Fruit fly (Drosophila melanogaster): ENCODE results near the gene RpL26.
A peak's percentile ranks its signal among the peaks of the same experiment; 100 is the strongest.

Gene RpL26

dm6 chr3L:18890283-18891175 is 8.1 kb upstream of the RpL26 start, which contains the start of gene CG3961 (continued):
- peak; percentile 95 for TF ChIP-seq CG12219 (GFP tag; optimal IDR thresholded peaks at IDR 0.05)
- peak; percentile 89 for TF ChIP-seq seq (GFP tag; IDR thresholded peaks at IDR 0.05)
- peak in 1 of 3 experiments; percentile 99 for TF ChIP-seq Stat92E (GFP tag; optimal IDR thresholded peaks at IDR 0.05)
- TF ChIP-seq CG15073 (GFP tag; optimal IDR thresholded peaks at IDR 0.05): peak; percentile 77
- TF ChIP-seq CG11247 (GFP tag; IDR thresholded peaks at IDR 0.05): peak; percentile 65
- 0 out of 3 replicates have a peak, but pooled peaks have one; percentile 21 for TF ChIP-seq CG6791 (GFP tag; IDR thresholded peaks at IDR 0.05; ENCODE audit: partially characterized antibody)
- peak; percentile 91 for TF ChIP-seq Usf (GFP tag; optimal IDR thresholded peaks at IDR 0.05)
- TF ChIP-seq CG14860 (GFP tag; IDR thresholded peaks at IDR 0.05; ENCODE audit: partially characterized antibody): no peak
- peak; percentile 37 for TF ChIP-seq CG15479 (GFP tag; optimal IDR thresholded peaks at IDR 0.05)
- TF ChIP-seq gt (GFP tag; IDR thresholded peaks at IDR 0.05): peak; percentile 80
- no peak; the same call in 1 of the 2 replicates for TF ChIP-seq Bgb (GFP tag; IDR thresholded peaks at IDR 0.05; ENCODE audit: partially characterized antibody)
- peak; percentile 96 for TF ChIP-seq cato (GFP tag; optimal IDR thresholded peaks at IDR 0.05; ENCODE audit: borderline replicate concordance)
- peak; percentile 72 for TF ChIP-seq CG9932 (GFP tag; IDR thresholded peaks at IDR 0.05)
- TF ChIP-seq CkIIα-i1 (GFP tag; IDR thresholded peaks at IDR 0.05): no peak
- TF ChIP-seq Hr51 (GFP tag; optimal IDR thresholded peaks at IDR 0.05): peak; percentile 91 to 99
- TF ChIP-seq Lhr (GFP tag; optimal IDR thresholded peaks at IDR 0.05): peak; percentile 95
- peak; percentile 80 for TF ChIP-seq H15 (GFP tag; IDR thresholded peaks at IDR 0.05)
- TF ChIP-seq pzg (GFP tag; optimal IDR thresholded peaks at IDR 0.05): no peak
- TF ChIP-seq tio (GFP tag; optimal IDR thresholded peaks at IDR 0.05): peak; percentile 99
- peak; percentile 80 for TF ChIP-seq NC2α (GFP tag; optimal IDR thresholded peaks at IDR 0.05)
- TF ChIP-seq CG1529 (GFP tag; optimal IDR thresholded peaks at IDR 0.05): peak; percentile 99
- TF ChIP-seq lov (optimal IDR thresholded peaks at IDR 0.05): no peak
- 0 out of 3 replicates have a peak, but pooled peaks have one; percentile 39 for TF ChIP-seq lov (GFP tag; IDR thresholded peaks at IDR 0.05)
- peak; percentile 73 for TF ChIP-seq repo (GFP tag; optimal IDR thresholded peaks at IDR 0.05)
- TF ChIP-seq chm (GFP tag; IDR thresholded peaks at IDR 0.05): peak; percentile 83; the same call in 1 of the 2 replicates
- TF ChIP-seq pros (GFP tag; optimal IDR thresholded peaks at IDR 0.05): peak; percentile 56
- peak; percentile 3 for TF ChIP-seq HmgD (GFP tag; optimal IDR thresholded peaks at IDR 0.05)
- TF ChIP-seq gsb-n (tag; optimal IDR thresholded peaks at IDR 0.05): peak; percentile 98
- TF ChIP-seq CG18599 (GFP tag; optimal IDR thresholded peaks at IDR 0.05): peak; percentile 93
- TF ChIP-seq yki (optimal IDR thresholded peaks at IDR 0.05): peak; percentile 49
- TF ChIP-seq dimm (GFP tag; IDR thresholded peaks at IDR 0.05): peak; percentile 79
- peak; percentile 88 for TF ChIP-seq CG14014 (GFP tag; IDR thresholded peaks at IDR 0.05)
- peak; percentile 91 for TF ChIP-seq slou (GFP tag; optimal IDR thresholded peaks at IDR 0.05)
- peak; percentile 40 for TF ChIP-seq Adf1 (GFP tag; IDR thresholded peaks at IDR 0.05)
- TF ChIP-seq vnd (GFP tag; IDR thresholded peaks at IDR 0.05; ENCODE audit: partially characterized antibody): no peak
- peak; percentile 96 for TF ChIP-seq ATbp (GFP tag; optimal IDR thresholded peaks at IDR 0.05)
- peak; percentile 97 for TF ChIP-seq CG15011 (GFP tag; optimal IDR thresholded peaks at IDR 0.05)
- TF ChIP-seq grn (GFP tag; optimal IDR thresholded peaks at IDR 0.05): peak; percentile 85
- peak; percentile 80 for TF ChIP-seq Ada2b (GFP tag; IDR thresholded peaks at IDR 0.05)
- TF ChIP-seq CG6272 (GFP tag; IDR thresholded peaks at IDR 0.05): no peak; the same call in 1 of the 2 replicates
- TF ChIP-seq CG10543 (GFP tag; optimal IDR thresholded peaks at IDR 0.05): peak; percentile 95
- TF ChIP-seq CG10274 (GFP tag; optimal IDR thresholded peaks at IDR 0.05): peak; percentile 83
- no peak for TF ChIP-seq CG16813 (GFP tag; IDR thresholded peaks at IDR 0.05; ENCODE audit: partially characterized antibody)
- no peak for TF ChIP-seq NFAT (GFP tag; IDR thresholded peaks at IDR 0.05)
- TF ChIP-seq caup (GFP tag; optimal IDR thresholded peaks at IDR 0.05; ENCODE audit: severe bottlenecking): peak; percentile 94
- TF ChIP-seq Hr78 (GFP tag; optimal IDR thresholded peaks at IDR 0.05): peak in 1 of 2 experiments; percentile 96
- TF ChIP-seq bowl (GFP tag; IDR thresholded peaks at IDR 0.05): peak; percentile 52; the same call in 1 of the 2 replicates
